Fruit fly (Drosophila melanogaster) whole organism, prepupa: ENCODE measurements around the gene CG14130.

Experiments used
- CG10669 ChIP-seq: fragments of 200-800 bp; sonication (Bioruptor generic); optimal IDR thresholded peaks from 3 replicates; lab custom pipeline; 2018; ENCODE audit warnings: missing biosample characterization, mild to moderate bottlenecking, missing genetic modification characterization, moderate library complexity
- CG16779 ChIP-seq: fragments of 200-800 bp; sonication (Bioruptor generic); optimal IDR thresholded peaks from 3 replicates; lab custom pipeline; 2017; ENCODE audit warnings: missing biosample characterization, mild to moderate bottlenecking, missing genetic modification characterization
- CG3032 ChIP-seq: fragments of 200-800 bp; optimal IDR thresholded peaks from 2 replicates; lab custom pipeline; 2019; ENCODE audit warnings: missing biosample characterization, mild to moderate bottlenecking, missing genetic modification characterization, moderate library complexity
- CG31627 ChIP-seq: fragments of 200-800 bp; sonication (Bioruptor generic); optimal IDR thresholded peaks from 3 replicates; lab custom pipeline; 2016; ENCODE audit warnings: missing biosample characterization, missing genetic modification characterization
- CG32006 ChIP-seq: fragments of 200-800 bp; sonication (Bioruptor generic); optimal IDR thresholded peaks from 3 replicates; lab custom pipeline; 2017; ENCODE audit warnings: missing biosample characterization, mild to moderate bottlenecking, missing genetic modification characterization
- CG4318 ChIP-seq: fragments of 200-800 bp; sonication (Bioruptor generic); optimal IDR thresholded peaks from 3 replicates; lab custom pipeline; 2017; ENCODE audit warnings: missing biosample characterization, mild to moderate bottlenecking, missing genetic modification characterization
- CG6276 ChIP-seq: fragments of 200-800 bp; sonication (Bioruptor generic); optimal IDR thresholded peaks from 2 replicates; lab custom pipeline; 2017; ENCODE audit warnings: missing biosample characterization, mild to moderate bottlenecking, missing genetic modification characterization
- CG6854 ChIP-seq: fragments of 200-800 bp; sonication (Bioruptor generic); optimal IDR thresholded peaks from 2 replicates; lab custom pipeline; 2017; ENCODE audit warnings: missing biosample characterization, mild to moderate bottlenecking, missing genetic modification characterization
- CG7368 ChIP-seq: fragments of 200-800 bp; sonication (Bioruptor generic); optimal IDR thresholded peaks from 3 replicates; lab custom pipeline; 2016; ENCODE audit warnings: missing biosample characterization, missing genetic modification characterization
- CG8119 ChIP-seq: fragments of 200-800 bp; sonication (Bioruptor generic); IDR thresholded peaks from 3 replicates; pipeline ENCODE4 v1.3.6; 2022; ENCODE audit warnings: missing biosample characterization, missing genetic modification characterization
- CG9139 ChIP-seq: fragments of 200-800 bp; sonication (Bioruptor generic); optimal IDR thresholded peaks from 3 replicates; lab custom pipeline; 2017; ENCODE audit warnings: missing biosample characterization, mild to moderate bottlenecking, missing genetic modification characterization
- Eip78C ChIP-seq: fragments of 200-800 bp; sonication (Bioruptor generic); peaks from one replicate; lab custom pipeline; 2016; ENCODE audit warnings: missing biosample characterization, missing genetic modification characterization
- Eip93F ChIP-seq: fragments of 200-800 bp; sonication (Bioruptor generic); optimal IDR thresholded peaks from 2 replicates; lab custom pipeline; 2016; ENCODE audit warnings: missing biosample characterization, mild to moderate bottlenecking, missing genetic modification characterization
- Ets21C ChIP-seq: fragments of 200-800 bp; sonication (Bioruptor generic); optimal IDR thresholded peaks from 3 replicates; lab custom pipeline; 2016; ENCODE audit warnings: missing biosample characterization, missing genetic modification characterization
- Ets96B ChIP-seq: fragments of 200-800 bp; optimal IDR thresholded peaks from 2 replicates; lab custom pipeline; 2019; ENCODE audit warnings: missing biosample characterization, mild to moderate bottlenecking, missing genetic modification characterization, moderate library complexity
- Hr4 ChIP-seq: fragments of 200-800 bp; sonication (Bioruptor generic); optimal IDR thresholded peaks from 3 replicates; lab custom pipeline; 2016; ENCODE audit warnings: missing biosample characterization, missing genetic modification characterization
- OdsH ChIP-seq: fragments of 200-800 bp; sonication (Bioruptor generic); optimal IDR thresholded peaks from 3 replicates; lab custom pipeline; 2016; ENCODE audit warnings: missing biosample characterization, missing genetic modification characterization
- Sox102F ChIP-seq: fragments of 200-800 bp; sonication (Bioruptor generic); optimal IDR thresholded peaks from 2 replicates; lab custom pipeline; 2016; ENCODE audit warnings: missing biosample characterization, mild to moderate bottlenecking, missing genetic modification characterization
- Sox15 ChIP-seq: fragments of 200-800 bp; sonication (Bioruptor generic); optimal IDR thresholded peaks from 3 replicates; lab custom pipeline; 2016; ENCODE audit warnings: missing biosample characterization, missing genetic modification characterization
- achi ChIP-seq: fragments of 200-800 bp; sonication (Bioruptor generic); optimal IDR thresholded peaks from 3 replicates; lab custom pipeline; 2016; ENCODE audit warnings: missing biosample characterization, missing genetic modification characterization
- dac ChIP-seq: fragments of 200-800 bp; sonication (Bioruptor generic); optimal IDR thresholded peaks from 2 replicates; lab custom pipeline; 2017; ENCODE audit warnings: missing biosample characterization, mild to moderate bottlenecking, missing genetic modification characterization
- dsx ChIP-seq: fragments of 200-800 bp; optimal IDR thresholded peaks from 3 replicates; lab custom pipeline; 2019; ENCODE audit warnings: missing biosample characterization, mild to moderate bottlenecking, missing genetic modification characterization, moderate library complexity; ENCODE audit not compliant: poor library complexity, severe bottlenecking
- eg ChIP-seq: fragments of 200-800 bp; sonication (Bioruptor generic); IDR thresholded peaks from 3 replicates; pipeline ENCODE4 v1.3.6; 2022; ENCODE audit warnings: missing biosample characterization, missing genetic modification characterization
- fd85E ChIP-seq: fragments of 200-800 bp; sonication (Bioruptor generic); optimal IDR thresholded peaks from 3 replicates; lab custom pipeline; 2016; ENCODE audit warnings: missing biosample characterization, missing genetic modification characterization
- fkh ChIP-seq: fragments of 200-800 bp; sonication (Bioruptor generic); optimal IDR thresholded peaks from 3 replicates; lab custom pipeline; 2017; ENCODE audit warnings: missing biosample characterization, mild to moderate bottlenecking, missing genetic modification characterization, moderate library complexity
- lz ChIP-seq: fragments of 200-800 bp; sonication (Bioruptor generic); optimal IDR thresholded peaks from 3 replicates; lab custom pipeline; 2016; ENCODE audit warnings: missing biosample characterization, missing genetic modification characterization
- ss ChIP-seq, 2 experiments: fragments of 200-800 bp; sonication (Bioruptor generic); optimal IDR thresholded peaks; 2 replicates in 1 of 2; 3 replicates in 1 of 2; lab custom pipeline; 2017 to 2018; ENCODE audit warnings: mild to moderate bottlenecking in 2 of 2, missing biosample characterization in 2 of 2, missing genetic modification characterization in 2 of 2, moderate library complexity in 1 of 2
- svp ChIP-seq: fragments of 200-800 bp; sonication (Bioruptor generic); peaks from one replicate; lab custom pipeline; 2016; ENCODE audit warnings: missing biosample characterization, missing genetic modification characterization
- vri ChIP-seq: fragments of 200-800 bp; sonication (Bioruptor generic); optimal IDR thresholded peaks from 3 replicates; lab custom pipeline; 2016; ENCODE audit warnings: missing biosample characterization, mild to moderate bottlenecking, missing genetic modification characterization

Gene CG14130

DNA sequence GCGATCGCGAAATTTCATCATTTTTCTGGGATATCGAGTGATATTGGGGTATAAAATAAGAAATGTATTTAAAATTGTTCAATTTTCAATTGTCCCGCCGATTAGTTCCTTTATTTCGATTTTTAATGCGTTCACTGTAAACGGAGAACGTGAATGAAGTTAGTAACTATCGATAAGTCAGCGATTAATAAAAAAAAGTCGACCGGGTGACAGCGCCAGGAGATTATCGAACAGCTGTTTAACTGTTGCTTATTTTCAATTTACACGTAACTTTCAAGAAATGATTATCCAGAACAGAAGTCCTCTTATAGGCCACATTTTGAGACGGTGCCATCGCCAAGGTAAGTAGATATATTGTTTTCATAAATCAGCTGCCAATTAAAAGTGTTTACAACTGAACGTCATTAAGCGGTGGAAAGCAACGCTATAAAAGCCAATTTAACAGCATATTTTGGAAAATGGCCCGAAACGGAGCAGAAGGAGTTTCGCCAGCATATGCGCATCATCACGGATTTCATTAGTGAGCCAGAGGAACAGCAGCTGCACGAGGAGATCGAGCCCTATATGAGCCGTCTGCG lies at the start of gene CG14130:
Gene CG14130 (plus strand): TSS at position 225 of the 578 bp plus-strand sequence.
- no peak for TF ChIP-seq CG6854 (GFP tag; lab: Kevin White, UChicago)
- peak; percentile 71 for TF ChIP-seq achi

DNA sequence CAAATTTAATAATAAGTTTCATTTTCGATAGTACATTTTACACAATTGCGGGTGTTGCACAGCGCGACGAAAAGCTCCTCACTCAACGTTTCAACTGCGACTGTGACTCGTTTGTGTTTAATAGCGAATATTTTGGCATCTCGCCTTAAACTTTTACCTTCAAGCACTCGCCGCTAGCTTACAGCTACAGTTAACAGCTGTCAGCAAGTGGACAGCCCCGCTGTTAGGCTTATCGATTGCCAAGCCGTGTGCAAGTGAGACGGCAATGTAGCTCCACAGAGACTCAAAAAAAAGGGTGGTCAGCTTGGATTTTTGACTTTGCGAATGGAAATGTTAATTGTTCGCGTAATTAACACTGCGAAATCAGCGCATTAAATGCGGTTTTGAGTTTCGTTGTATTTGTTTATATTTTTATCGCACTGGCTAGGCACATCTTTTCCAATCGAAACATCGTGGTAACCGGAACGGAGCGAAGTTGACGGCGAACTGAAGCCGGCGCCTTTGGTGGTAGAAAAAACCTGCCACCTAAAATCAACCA lies 49.5 kb upstream of the CG14130 start, which contains the start of gene loaf:
Gene loaf (minus strand): TSS at position 488 of the 538 bp plus-strand sequence.
- TF ChIP-seq Eip78C (GFP tag; lab: Kevin White, UChicago) (peak; percentile 27), fd85E (GFP tag; lab: Kevin White, UChicago) (no peak)

DNA sequence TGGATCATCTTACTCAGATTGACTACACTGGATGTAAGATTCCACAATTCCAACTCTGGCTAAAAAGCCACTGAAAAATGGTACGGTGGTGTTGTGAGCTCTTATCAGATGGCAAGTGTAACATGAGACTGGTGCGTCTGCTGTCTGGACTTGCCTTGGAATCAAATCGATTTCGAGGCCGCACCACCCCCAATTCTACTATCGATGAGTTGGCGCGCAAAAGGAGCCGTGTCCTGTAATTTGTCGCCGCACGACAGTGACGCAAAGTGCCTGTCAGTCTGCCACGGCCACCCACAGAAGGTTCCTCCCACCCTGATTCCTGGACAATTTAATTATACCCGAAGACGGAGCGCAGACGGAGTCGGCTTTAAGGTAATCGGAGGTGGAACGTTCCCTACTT lies 48.7 kb upstream of the CG14130 start:
- TF ChIP-seq CG31627 (no peak), Sox102F (GFP tag; lab: Kevin White, UChicago) (no peak), CG32006 (GFP tag; lab: Kevin White, UChicago) (no peak), dac (GFP tag; lab: Kevin White, UChicago) (no peak), lz (GFP tag; lab: Kevin White, UChicago) (no peak), Hr4 (GFP tag; lab: Kevin White, UChicago) (no peak), Ets96B (tag; lab: Kevin White, UChicago) (no peak), CG7368 (GFP tag; lab: Kevin White, UChicago) (no peak), Sox15 (GFP tag; lab: Kevin White, UChicago) (no peak), ss (GFP tag; optimal IDR thresholded peaks at IDR 0.05; lab: Kevin White, UChicago) (no peak), vri (GFP tag; lab: Kevin White, UChicago) (no peak), CG9139 (GFP tag; lab: Kevin White, UChicago) (no peak)

DNA sequence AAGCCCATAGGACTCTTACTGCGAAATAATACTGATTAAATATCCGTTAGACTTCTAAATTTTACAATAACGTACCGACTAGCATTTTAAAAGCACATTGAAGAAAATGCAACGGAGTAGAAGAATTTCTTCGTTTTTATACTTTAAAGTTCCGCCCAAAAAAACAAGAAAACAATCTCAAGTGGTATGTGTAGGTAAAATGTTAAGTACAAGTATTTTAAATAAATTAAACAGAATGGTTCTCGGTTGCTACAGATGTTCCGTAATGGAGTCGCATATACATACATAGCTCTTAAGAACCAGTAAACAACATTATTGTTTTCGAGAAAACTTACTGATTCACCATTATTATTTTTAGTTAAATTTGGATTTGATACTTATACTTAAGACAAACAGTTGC lies 43.2 kb upstream of the CG14130 start, which contains the start of gene Muc68D:
Gene Muc68D (minus strand): TSS at position 101 of the 400 bp plus-strand sequence.
- TF ChIP-seq OdsH (GFP tag; lab: Kevin White, UChicago) (no peak), CG4318 (no peak), CG8119 (GFP tag; lab: Robert Waterston, UW) (no peak), achi (no peak), fkh (no peak), CG16779 (tag; lab: Kevin White, UChicago) (no peak)
- TF ChIP-seq, all 60 proteins: peak for 0

DNA sequence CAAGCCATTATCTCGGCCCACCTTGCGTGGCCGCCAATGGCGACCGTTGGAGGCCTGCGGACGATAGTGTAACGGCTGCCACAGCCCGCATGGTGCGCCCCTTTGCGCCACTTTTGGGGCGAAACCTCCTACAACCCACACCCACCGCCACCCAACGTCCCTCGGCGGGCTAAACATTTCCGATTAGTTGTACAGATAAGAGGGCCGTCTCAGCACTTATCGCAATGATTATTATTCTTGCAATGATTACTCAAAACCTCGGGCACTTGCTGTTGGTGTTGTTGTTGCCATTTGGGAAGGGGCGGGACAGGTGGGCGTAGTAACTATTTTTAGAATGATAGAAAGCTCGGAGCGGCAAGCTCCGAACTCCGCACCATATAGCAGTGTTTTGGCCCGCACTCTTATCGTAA lies 42.6 kb upstream of the CG14130 start:
- TF ChIP-seq dsx (GFP tag; lab: Kevin White, UChicago) (no peak), vri (GFP tag; lab: Kevin White, UChicago) (peak; percentile 77)

DNA sequence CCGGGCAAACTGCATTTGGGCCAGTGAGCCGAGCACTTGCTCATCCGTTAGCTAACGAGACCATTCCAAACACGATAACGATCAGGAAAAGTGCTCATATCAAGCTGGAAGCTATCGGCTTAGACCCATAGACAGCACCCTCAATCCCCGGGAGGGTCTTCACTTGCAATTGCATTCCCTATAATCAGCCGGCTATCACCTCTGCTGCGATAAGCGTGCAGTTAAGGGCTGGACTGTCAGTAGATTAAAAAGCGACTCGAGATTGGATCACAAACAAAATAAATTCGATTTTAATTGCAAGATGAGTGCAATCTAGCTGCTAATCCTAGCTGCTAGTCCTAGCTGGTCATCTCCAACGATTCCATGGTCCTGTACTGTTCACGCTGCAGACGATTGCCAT lies 41.4 kb upstream of the CG14130 start:
- TF ChIP-seq Sox102F (GFP tag; lab: Kevin White, UChicago), result no peak
- TF ChIP-seq svp (GFP tag; lab: Kevin White, UChicago), result peak; percentile 77
- TF ChIP-seq Ets96B (tag; lab: Kevin White, UChicago), result no peak

DNA sequence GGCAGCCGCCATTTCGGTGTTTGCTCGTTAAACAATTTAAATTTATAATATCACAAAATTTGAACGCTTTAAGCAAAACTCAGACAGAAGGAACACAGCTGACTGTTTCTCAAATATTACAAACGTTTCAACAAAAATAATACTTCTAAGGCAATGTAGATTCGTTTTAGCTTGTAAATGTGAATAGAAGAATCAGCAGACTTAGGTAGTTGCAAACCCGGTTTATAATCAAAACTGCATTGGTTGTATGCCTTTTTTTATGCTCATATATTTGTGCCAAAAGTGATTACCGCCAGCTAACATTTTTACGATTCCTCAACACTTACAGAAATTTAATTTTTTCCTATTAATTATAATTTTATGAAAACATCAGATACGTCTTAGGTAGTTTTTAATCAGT lies 40.8 kb upstream of the CG14130 start, which contains the start of gene Tim13:
Gene Tim13 (minus strand): TSS at position 101 of the 400 bp plus-strand sequence.
- TF ChIP-seq eg, result no peak
- TF ChIP-seq CG3032, result no peak
- TF ChIP-seq vri (GFP tag; lab: Kevin White, UChicago), result no peak
- TF ChIP-seq Ets21C (GFP tag; lab: Kevin White, UChicago), result no peak
- TF ChIP-seq Sox15 (GFP tag; lab: Kevin White, UChicago), result no peak
- no peak for TF ChIP-seq Eip93F (GFP tag; lab: Kevin White, UChicago)
- TF ChIP-seq CG6276, result no peak
- TF ChIP-seq CG10669 (GFP tag; lab: Kevin White, UChicago), result no peak
- TF ChIP-seq dac (GFP tag; lab: Kevin White, UChicago), result no peak
